Worm (Caenorhabditis elegans): Measurements from ENCODE around the gene Y51H4A.938.

Gene Y51H4A.938

DNA sequence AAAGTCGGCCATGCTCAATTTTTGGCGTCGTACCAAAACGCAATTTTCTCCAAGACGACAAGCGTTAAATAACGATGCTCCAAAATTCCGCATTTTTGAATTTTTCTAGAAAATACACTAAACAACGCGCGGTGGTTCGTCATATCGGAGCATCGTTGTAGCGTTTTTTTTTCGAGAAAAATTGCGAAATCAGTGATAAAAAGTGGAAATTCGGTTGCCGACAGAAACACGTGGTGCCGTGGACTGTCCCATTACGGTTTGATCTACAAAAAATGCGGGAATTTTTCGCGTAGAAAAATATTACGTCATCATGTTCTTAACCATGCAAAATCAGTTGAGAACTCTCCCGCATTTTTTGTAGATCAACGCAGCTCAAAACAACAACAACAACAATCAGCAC is 11.9 kb downstream of the Y51H4A.938 start:
- TF ChIP-seq nhr-237 (tag; optimal IDR thresholded peaks at IDR 0.05) (no peak), nhr-28 (tag; optimal IDR thresholded peaks at IDR 0.05) (no peak), mab-5 (tag; optimal IDR thresholded peaks at IDR 0.05) (no peak), ztf-11 (tag; optimal IDR thresholded peaks at IDR 0.05) (no peak), mls-2 (tag; optimal IDR thresholded peaks at IDR 0.05) (no peak), ham-2 (GFP tag; optimal IDR thresholded peaks at IDR 0.05) (no peak), nhr-76 (tag; optimal IDR thresholded peaks at IDR 0.05) (no peak), lsy-2 (tag; optimal IDR thresholded peaks at IDR 0.05) (no peak)

- peak; percentile 77 for TF ChIP-seq ces-1 (GFP tag; optimal IDR thresholded peaks at IDR 0.05)
- no peak for TF ChIP-seq lsy-2 (tag; optimal IDR thresholded peaks at IDR 0.05)
Measured at ce11 chrIV:16494007-16494406, 13.0 kb downstream of the Y51H4A.938 start.

DNA sequence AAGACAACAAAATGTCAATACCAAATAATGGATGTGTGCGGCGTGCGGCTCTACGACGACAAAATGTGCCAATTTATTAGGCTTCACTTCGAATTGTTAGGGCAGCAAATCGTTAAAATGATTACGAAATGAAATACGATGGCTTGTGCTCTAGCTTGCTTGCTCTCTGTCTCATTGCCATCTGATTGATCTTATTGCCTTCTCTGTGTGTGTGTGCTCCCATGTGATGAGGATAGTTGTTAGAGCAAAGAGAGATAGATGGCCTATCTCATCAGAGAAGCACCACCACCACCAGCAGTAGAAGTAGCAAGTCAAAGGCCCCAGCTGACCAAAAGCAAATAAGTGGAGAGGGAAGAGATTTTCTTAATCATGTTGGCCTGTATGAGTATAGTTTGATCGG is 15.5 kb downstream of the Y51H4A.938 start:
- TF ChIP-seq ceh-83 (GFP tag; optimal IDR thresholded peaks at IDR 0.05): no peak
- TF ChIP-seq elt-1 (tag; optimal IDR thresholded peaks at IDR 0.05; ENCODE audit: borderline replicate concordance, insufficient read depth): no peak
- no peak for TF ChIP-seq mls-2 (tag; optimal IDR thresholded peaks at IDR 0.05)
- TF ChIP-seq zip-8 (tag; optimal IDR thresholded peaks at IDR 0.05): no peak
- TF ChIP-seq unc-120 (tag; optimal IDR thresholded peaks at IDR 0.05; ENCODE audit: poor library complexity, severe bottlenecking): peak; percentile 66
- no peak for TF ChIP-seq drap-1 (GFP tag; optimal IDR thresholded peaks at IDR 0.05)
- TF ChIP-seq unc-39 (tag; optimal IDR thresholded peaks at IDR 0.05): no peak
- no peak for TF ChIP-seq sptf-1 (tag; optimal IDR thresholded peaks at IDR 0.05)
- TF ChIP-seq unc-62 (GFP tag; optimal IDR thresholded peaks at IDR 0.05): peak; percentile 62
- peak; percentile 42 for TF ChIP-seq mab-5 (tag; optimal IDR thresholded peaks at IDR 0.05)
- peak; percentile 59 for TF ChIP-seq ces-1 (GFP tag; optimal IDR thresholded peaks at IDR 0.05)
- no peak for TF ChIP-seq lsy-2 (tag; optimal IDR thresholded peaks at IDR 0.05)

ce11 chrIV:16498031-16498442 is 17.0 kb downstream of the Y51H4A.938 start:
- TF ChIP-seq unc-62 (GFP tag; optimal IDR thresholded peaks at IDR 0.05): peak; percentile 97
- TF ChIP-seq mls-2 (tag; optimal IDR thresholded peaks at IDR 0.05): peak; percentile 44
- TF ChIP-seq lsy-2 (tag; optimal IDR thresholded peaks at IDR 0.05): peak; percentile 13
- no peak for TF ChIP-seq tbx-8 (GFP tag; optimal IDR thresholded peaks at IDR 0.05)
- TF ChIP-seq ces-1 (GFP tag; optimal IDR thresholded peaks at IDR 0.05): peak; percentile 96
- peak; percentile 49 for TF ChIP-seq sptf-1 (tag; optimal IDR thresholded peaks at IDR 0.05)
- peak; percentile 27 for TF ChIP-seq pha-4 (tag; optimal IDR thresholded peaks at IDR 0.05)
- peak; percentile 91 for TF ChIP-seq unc-120 (tag; optimal IDR thresholded peaks at IDR 0.05; ENCODE audit: poor library complexity, severe bottlenecking)
- peak; percentile 1 for TF ChIP-seq ceh-39 (tag; optimal IDR thresholded peaks at IDR 0.05)
- TF ChIP-seq drap-1 (GFP tag; optimal IDR thresholded peaks at IDR 0.05): no peak
- TF ChIP-seq blmp-1 (tag; optimal IDR thresholded peaks at IDR 0.05): peak; percentile 17
- no peak for TF ChIP-seq nhr-2 (tag; optimal IDR thresholded peaks at IDR 0.05)
- peak; percentile 68 for TF ChIP-seq M03D4.4 (tag; optimal IDR thresholded peaks at IDR 0.05)
- peak; percentile 70 for TF ChIP-seq mab-5 (tag; optimal IDR thresholded peaks at IDR 0.05)
- peak; percentile 39 for TF ChIP-seq ham-2 (GFP tag; optimal IDR thresholded peaks at IDR 0.05)
- no peak for TF ChIP-seq mep-1 (tag; optimal IDR thresholded peaks at IDR 0.05)
- peak; percentile 30 for TF ChIP-seq hlh-1 (tag; optimal IDR thresholded peaks at IDR 0.05)
- peak; percentile 67 for TF ChIP-seq nhr-237 (tag; optimal IDR thresholded peaks at IDR 0.05)
- TF ChIP-seq flh-1 (GFP tag; optimal IDR thresholded peaks at IDR 0.05): no peak
- no peak for TF ChIP-seq ceh-83 (GFP tag; optimal IDR thresholded peaks at IDR 0.05)
- TF ChIP-seq elt-1 (tag; optimal IDR thresholded peaks at IDR 0.05; ENCODE audit: borderline replicate concordance, insufficient read depth): peak; percentile 73
- TF ChIP-seq bed-3 (GFP tag; optimal IDR thresholded peaks at IDR 0.05): no peak

DNA sequence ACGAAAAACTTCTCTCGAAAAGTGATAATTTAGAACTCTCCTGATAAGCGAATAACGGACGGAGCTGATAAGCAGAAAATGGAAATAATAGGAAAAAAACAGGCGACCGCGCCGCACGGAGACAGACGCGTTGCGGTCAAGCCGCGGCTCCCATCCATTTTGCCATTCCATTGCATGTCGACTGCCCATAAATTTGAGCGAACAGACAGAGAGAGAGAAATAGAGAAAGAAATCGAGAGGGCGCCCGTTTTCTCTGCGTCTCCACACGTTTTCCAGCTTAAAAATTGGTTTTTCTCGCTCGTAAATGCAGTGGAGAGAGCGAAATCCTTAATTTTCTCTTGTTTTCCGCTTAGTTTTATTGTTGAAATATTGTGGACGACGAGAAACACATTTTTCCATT is 20.9 kb downstream of the Y51H4A.938 start:
- TF ChIP-seq unc-120 (tag; optimal IDR thresholded peaks at IDR 0.05; ENCODE audit: poor library complexity, severe bottlenecking) (peak; percentile 15), sptf-1 (tag; optimal IDR thresholded peaks at IDR 0.05) (no peak), mab-5 (tag; optimal IDR thresholded peaks at IDR 0.05) (no peak), drap-1 (GFP tag; optimal IDR thresholded peaks at IDR 0.05) (no peak), nhr-28 (tag; optimal IDR thresholded peaks at IDR 0.05) (no peak), lin-13 (tag; optimal IDR thresholded peaks at IDR 0.05) (no peak), lsy-2 (tag; optimal IDR thresholded peaks at IDR 0.05) (no peak), unc-62 (GFP tag; optimal IDR thresholded peaks at IDR 0.05) (peak; percentile 36), ces-1 (GFP tag; optimal IDR thresholded peaks at IDR 0.05) (peak; percentile 82), snpc-4 (tag; optimal IDR thresholded peaks at IDR 0.05) (no peak), ceh-83 (GFP tag; optimal IDR thresholded peaks at IDR 0.05) (no peak), hlh-1 (tag; optimal IDR thresholded peaks at IDR 0.05) (no peak), pha-4 (tag; optimal IDR thresholded peaks at IDR 0.05) (peak; percentile 16), elt-3 (tag; optimal IDR thresholded peaks at IDR 0.05) (no peak)
